Worm (Caenorhabditis elegans): ENCODE data around the gene lat-2.

ce11 chrII:4367923-4368322 is 9.1 kb downstream of the lat-2 start, which contains the start of gene try-9:
- TF ChIP-seq him-1 (tag; optimal IDR thresholded peaks at IDR 0.05) = no peak
- no peak for TF ChIP-seq dao-5 (tag; optimal IDR thresholded peaks at IDR 0.05)
- no peak for TF ChIP-seq W03F9.2 (tag; optimal IDR thresholded peaks at IDR 0.05)

All from whole organism, L4/young adult.